Fruit fly (Drosophila melanogaster) Kc167 (cell line): ENCODE measurements around the gene CG44836.

ENCODE experiments used
- Myc ChIP-seq: fragments of >200 bp; optimal IDR thresholded peaks from 2 replicates; lab custom pipeline; 2017; ENCODE audit warnings: missing external identifiers
- Sin3A ChIP-seq: fragments of >200 bp; optimal IDR thresholded peaks from 2 replicates; lab custom pipeline; 2018; ENCODE audit warnings: missing external identifiers
- h ChIP-seq: fragments of >200 bp; optimal IDR thresholded peaks from 3 replicates; lab custom pipeline; 2018; ENCODE audit warnings: missing external identifiers
- insv ChIP-seq: fragments of >200 bp; optimal IDR thresholded peaks from 3 replicates; lab custom pipeline; 2018; ENCODE audit warnings: missing external identifiers
- psq ChIP-seq: fragments of >200 bp; optimal IDR thresholded peaks from 2 replicates; lab custom pipeline; 2017; ENCODE audit warnings: missing external identifiers
- ttk ChIP-seq: sonication (Bioruptor generic); optimal IDR thresholded peaks from 2 replicates; lab custom pipeline; 2017; ENCODE audit warnings: missing external identifiers

Gene CG44836

dm6 chr3L:16408609-16409439, 8.7 kb upstream of the CG44836 start:
- TF ChIP-seq h (lab: Kevin White, UChicago) (no peak), ttk (lab: Kevin White, UChicago) (no peak), Myc (lab: Kevin White, UChicago) (no peak), insv (lab: Kevin White, UChicago) (no peak), psq (no peak), Sin3A (lab: Kevin White, UChicago) (no peak)

dm6 chr3L:16407815-16408608, 7.9 kb upstream of the CG44836 start:
- no peak for TF ChIP-seq h (lab: Kevin White, UChicago)
- TF ChIP-seq Myc (lab: Kevin White, UChicago) = no peak
- no peak for TF ChIP-seq Sin3A (lab: Kevin White, UChicago)
- no peak for TF ChIP-seq insv (lab: Kevin White, UChicago)
- no peak for TF ChIP-seq ttk (lab: Kevin White, UChicago)
- TF ChIP-seq psq = no peak

dm6 chr3L:16402253-16402652, 2.2 kb upstream of the CG44836 start:
- TF ChIP-seq h (lab: Kevin White, UChicago) (no peak), ttk (lab: Kevin White, UChicago) (no peak), Sin3A (lab: Kevin White, UChicago) (no peak), insv (lab: Kevin White, UChicago) (no peak), Myc (lab: Kevin White, UChicago) (no peak), psq (no peak)

dm6 chr3L:16394506-16394905, 5.6 kb downstream of the CG44836 start, which contains the start of gene Gagr:
Gagr (plus strand) TSS chr3L:16394586.
- TF ChIP-seq Myc (lab: Kevin White, UChicago) (no peak), insv (lab: Kevin White, UChicago) (no peak), h (lab: Kevin White, UChicago) (no peak), ttk (lab: Kevin White, UChicago) (no peak), psq (no peak), Sin3A (lab: Kevin White, UChicago) (no peak)

- TF ChIP-seq insv (lab: Kevin White, UChicago) (no peak), Sin3A (lab: Kevin White, UChicago) (no peak), ttk (lab: Kevin White, UChicago) (no peak), Myc (lab: Kevin White, UChicago) (no peak), psq (no peak), h (lab: Kevin White, UChicago) (no peak)
These were observed 6.4 kb downstream of the CG44836 start for dm6 chr3L:16393700-16394099.

- no peak for TF ChIP-seq ttk (lab: Kevin White, UChicago)
- TF ChIP-seq h (lab: Kevin White, UChicago) = no peak
- no peak for TF ChIP-seq psq
- no peak for TF ChIP-seq Myc (lab: Kevin White, UChicago)
- TF ChIP-seq Sin3A (lab: Kevin White, UChicago) = no peak
- TF ChIP-seq insv (lab: Kevin White, UChicago) = no peak
These were observed 7.2 kb downstream of the CG44836 start for dm6 chr3L:16392874-16393273.

- TF ChIP-seq Myc (lab: Kevin White, UChicago) (no peak), ttk (lab: Kevin White, UChicago) (no peak)
These were observed 7.8 kb downstream of the CG44836 start for dm6 chr3L:16392203-16392800.

- no peak for TF ChIP-seq psq
- no peak for TF ChIP-seq Myc (lab: Kevin White, UChicago)
- no peak for TF ChIP-seq ttk (lab: Kevin White, UChicago)
- TF ChIP-seq insv (lab: Kevin White, UChicago) = no peak
- TF ChIP-seq h (lab: Kevin White, UChicago) = no peak
- TF ChIP-seq Sin3A (lab: Kevin White, UChicago) = no peak
These were observed 8.8 kb downstream of the CG44836 start for dm6 chr3L:16391257-16391656.

dm6 chr3L:16390793-16391192, 9.3 kb downstream of the CG44836 start:
- TF ChIP-seq Myc (lab: Kevin White, UChicago) (no peak), insv (lab: Kevin White, UChicago) (no peak), Sin3A (lab: Kevin White, UChicago) (no peak), ttk (lab: Kevin White, UChicago) (no peak), h (lab: Kevin White, UChicago) (no peak), psq (no peak)

- TF ChIP-seq h (lab: Kevin White, UChicago) (no peak), psq (no peak), Sin3A (lab: Kevin White, UChicago) (no peak), insv (lab: Kevin White, UChicago) (no peak), Myc (lab: Kevin White, UChicago) (no peak)
These were observed 14.0 kb downstream of the CG44836 start, which contains the start of the genes Agpat3 and RAF2 for dm6 chr3L:16385880-16386584. Agpat3 (minus strand) TSS chr3L:16385957. RAF2 (plus strand) TSS chr3L:16386327.
